Worm (Caenorhabditis elegans): ENCODE results near the gene Y43C5A.3.

Gene Y43C5A.3

DNA sequence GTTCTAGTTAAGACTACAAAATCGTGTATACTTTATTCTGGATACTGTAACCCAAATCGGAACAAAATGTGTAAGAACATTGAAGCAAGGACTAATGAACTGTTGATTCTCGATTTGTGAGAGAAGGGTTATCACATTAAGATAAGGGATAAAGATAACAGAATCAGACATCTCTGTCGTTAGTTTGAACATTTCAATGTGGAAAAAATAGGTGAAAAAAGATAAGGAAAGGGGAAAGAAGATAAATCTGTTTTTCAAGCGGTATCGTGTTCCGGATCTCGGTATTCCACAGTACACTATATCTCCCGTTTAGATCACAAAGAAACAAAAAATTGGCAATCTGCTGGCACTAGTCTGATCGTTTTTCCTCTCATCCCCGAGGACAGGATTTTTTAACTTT lies 12.8 kb upstream of the Y43C5A.3 start:
- TF ChIP-seq nhr-84 (tag; optimal IDR thresholded peaks at IDR 0.05): no peak
- TF ChIP-seq elt-3 (tag; optimal IDR thresholded peaks at IDR 0.05): peak in 4 of 6 experiments; percentile 64 to 94 (median 82)
- no peak for TF ChIP-seq fkh-4 (tag; optimal IDR thresholded peaks at IDR 0.05; ENCODE audit: borderline replicate concordance)
- TF ChIP-seq unc-30 (tag; optimal IDR thresholded peaks at IDR 0.05): no peak
- peak; percentile 79 for TF ChIP-seq blmp-1 (tag; optimal IDR thresholded peaks at IDR 0.05)
- peak in 1 of 2 experiments; percentile 19 for TF ChIP-seq lsy-2 (tag; optimal IDR thresholded peaks at IDR 0.05)
- peak; percentile 79 for TF ChIP-seq nhr-85 (tag)
- no peak for TF ChIP-seq nhr-77 (tag; optimal IDR thresholded peaks at IDR 0.05)
- peak; percentile 49 for TF ChIP-seq lin-14 (GFP tag; optimal IDR thresholded peaks at IDR 0.05)
- TF ChIP-seq aly-2 (tag; optimal IDR thresholded peaks at IDR 0.05): no peak
- no peak for TF ChIP-seq nhr-90 (tag; optimal IDR thresholded peaks at IDR 0.05; ENCODE audit: poor library complexity)

DNA sequence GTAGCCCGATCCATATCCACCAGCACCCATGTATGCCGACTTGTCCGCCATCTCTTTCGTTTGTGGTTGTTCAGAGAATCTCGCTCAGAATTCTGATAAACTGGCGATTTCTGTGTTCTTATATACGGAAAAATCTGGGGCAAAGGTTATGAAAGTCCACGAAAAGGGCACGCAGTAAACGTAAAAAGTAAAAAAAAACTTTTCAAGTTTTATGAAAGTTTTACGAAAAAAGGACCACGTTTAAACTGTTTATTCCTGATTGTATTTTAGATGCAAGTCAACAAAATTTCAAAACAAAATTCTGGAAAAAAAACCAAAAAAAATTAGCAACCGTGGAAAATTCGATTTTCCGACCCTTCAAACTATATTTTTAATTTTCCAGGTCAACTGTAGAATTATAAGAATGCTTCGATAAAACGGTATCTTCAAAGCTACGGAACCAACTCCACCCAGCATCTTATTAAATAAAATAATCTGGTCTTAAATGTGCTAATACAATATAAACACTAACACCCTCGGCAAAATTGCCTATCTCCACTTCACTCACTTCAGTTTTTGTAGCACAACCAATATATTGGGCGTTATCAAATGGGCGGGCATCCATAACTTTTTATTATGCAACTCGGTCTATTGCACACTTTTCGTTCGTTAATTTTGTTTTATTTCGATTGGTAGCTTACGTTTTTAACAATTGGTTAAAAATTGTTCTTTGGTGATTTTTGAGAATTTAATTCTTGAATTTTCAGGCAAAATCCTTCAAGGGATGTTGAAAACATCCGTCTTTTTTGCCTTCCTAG lies 4.5 kb upstream of the Y43C5A.3 start, which contains the start of the genes nspd-7 and Y43C5A.2:
nspd-7 (minus strand) TSS at position 51 of the 797 bp plus-strand sequence.
Y43C5A.2 (plus strand) TSS at position 747 of the 797 bp plus-strand sequence.
- TF ChIP-seq elt-2 (tag; optimal IDR thresholded peaks at IDR 0.05) (peak; percentile 69), nhr-28 (tag; optimal IDR thresholded peaks at IDR 0.05) (no peak), efl-1 (optimal IDR thresholded peaks at IDR 0.05) (no peak), efl-1 (GFP tag; optimal IDR thresholded peaks at IDR 0.05 in 1 of 2) (peak in 1 of 2 experiments; percentile 24)

DNA sequence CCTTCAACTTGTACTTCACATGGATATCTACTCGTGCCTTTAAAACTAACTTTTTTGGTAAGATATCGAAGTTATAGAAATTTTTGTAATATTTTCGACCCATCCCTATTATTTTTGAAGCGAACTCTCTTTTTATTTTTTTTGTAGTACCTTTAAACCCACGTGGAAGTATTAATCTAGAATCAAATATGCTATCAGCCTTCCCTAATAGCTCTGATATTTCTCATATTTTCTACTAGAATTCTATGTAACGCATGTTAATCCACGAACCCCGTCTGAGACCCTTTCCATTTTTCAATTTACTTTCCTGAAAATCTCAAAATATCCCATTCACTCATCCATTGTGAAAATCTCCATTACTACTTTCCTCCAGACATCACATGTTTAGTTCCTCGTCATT lies 476 bp upstream of the Y43C5A.3 start:
- TF ChIP-seq nhr-71 (tag; optimal IDR thresholded peaks at IDR 0.05) (no peak), tlp-1 (tag; optimal IDR thresholded peaks at IDR 0.05) (no peak), efl-3 (GFP tag; optimal IDR thresholded peaks at IDR 0.05) (no peak), lin-15B (tag; optimal IDR thresholded peaks at IDR 0.05) (no peak), aly-2 (tag; optimal IDR thresholded peaks at IDR 0.05) (no peak), fkh-8 (tag; optimal IDR thresholded peaks at IDR 0.05) (no peak), nhr-85 (tag) (no peak), hlh-4 (tag; optimal IDR thresholded peaks at IDR 0.05) (no peak), ceh-90 (tag; optimal IDR thresholded peaks at IDR 0.05) (no peak), sup-37 (GFP tag; optimal IDR thresholded peaks at IDR 0.05) (no peak), nhr-19 (GFP tag; conservative IDR thresholded peaks at IDR 0.05) (no peak), swsn-7 (tag; optimal IDR thresholded peaks at IDR 0.05) (no peak), nhr-11 (tag; optimal IDR thresholded peaks at IDR 0.05) (no peak), lin-39 (tag; optimal IDR thresholded peaks at IDR 0.05) (no peak), fkh-4 (tag; optimal IDR thresholded peaks at IDR 0.05; ENCODE audit: borderline replicate concordance) (no peak), ztf-11 (tag; optimal IDR thresholded peaks at IDR 0.05) (no peak), C04F5.9 (tag; optimal IDR thresholded peaks at IDR 0.05) (no peak), F16B12.6 (tag; optimal IDR thresholded peaks at IDR 0.05) (no peak)

DNA sequence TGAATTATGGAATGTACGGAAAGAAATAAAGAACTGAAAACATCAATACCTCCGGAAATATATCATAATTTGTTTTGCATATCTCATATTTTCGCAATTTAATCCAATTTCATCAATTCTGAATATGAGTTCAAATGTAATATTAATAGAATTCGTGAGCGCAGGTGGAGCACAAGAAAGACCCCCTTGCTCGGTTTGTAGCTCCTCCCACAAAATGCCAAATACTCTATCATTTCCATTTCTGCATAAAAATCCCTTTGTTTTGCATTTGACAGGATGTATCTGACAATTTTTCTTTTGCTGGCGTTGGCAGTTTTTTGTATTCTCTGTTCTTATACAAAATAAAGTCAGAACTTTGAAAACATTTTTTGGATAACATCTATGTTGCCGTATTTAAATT lies 1.2 kb downstream of the Y43C5A.3 start:
- peak; percentile 75 for TF ChIP-seq nhr-85 (tag)
- TF ChIP-seq fkh-4 (tag; optimal IDR thresholded peaks at IDR 0.05; ENCODE audit: borderline replicate concordance): no peak
- TF ChIP-seq C04F5.9 (tag; optimal IDR thresholded peaks at IDR 0.05): no peak
- TF ChIP-seq hlh-4 (tag; optimal IDR thresholded peaks at IDR 0.05): no peak
- no peak for TF ChIP-seq nhr-84 (tag; optimal IDR thresholded peaks at IDR 0.05)
- peak; percentile 37 for TF ChIP-seq nhr-71 (tag; optimal IDR thresholded peaks at IDR 0.05)
- TF ChIP-seq dpl-1 (GFP tag; optimal IDR thresholded peaks at IDR 0.05): no peak

DNA sequence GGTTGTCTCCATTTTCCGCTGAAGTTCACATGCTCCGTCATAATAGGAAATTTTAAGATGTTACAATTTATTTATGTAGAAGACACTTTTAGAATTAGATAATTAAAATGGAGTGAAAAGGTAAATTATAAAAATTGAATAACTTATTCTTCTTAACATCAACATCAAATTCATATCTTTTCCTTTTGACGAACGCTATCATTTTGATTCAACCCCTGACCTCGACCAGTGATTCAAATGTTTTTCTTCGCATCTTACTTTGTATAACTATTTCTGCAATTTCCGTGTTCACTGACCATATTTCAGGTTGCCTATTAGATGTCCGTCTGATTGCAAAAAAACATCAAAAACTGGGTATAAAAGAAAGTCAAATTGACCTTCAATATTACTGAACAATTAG lies 3.1 kb downstream of the Y43C5A.3 start, which contains the start of gene Y43C5A.7:
Y43C5A.7 (plus strand) TSS at position 301 of the 400 bp plus-strand sequence.
- TF ChIP-seq unc-98 (GFP tag; IDR thresholded peaks at IDR 0.05) (no peak), unc-86 (tag; optimal IDR thresholded peaks at IDR 0.05) (no peak), elt-2 (tag; optimal IDR thresholded peaks at IDR 0.05) (no peak), grh-1 (GFP tag; IDR thresholded peaks at IDR 0.05) (no peak)

Data from whole organism, L1 larva.